Fruit fly (Drosophila melanogaster): ENCODE results near the gene CG14285.
A peak's percentile ranks its signal among the peaks of the same experiment; 100 is the strongest.

Gene CG14285

dm6 chr3R:19073002-19073401 is 48.1 kb downstream of the CG14285 start (continued):
- TF ChIP-seq CG16779 (GFP tag; IDR thresholded peaks at IDR 0.05) (no peak), sug (tag; optimal IDR thresholded peaks at IDR 0.05) (no peak), E2f2 (GFP tag; IDR thresholded peaks at IDR 0.05) (peak; percentile 23; the same call in 1 of the 2 replicates), CG12236 (GFP tag; optimal IDR thresholded peaks at IDR 0.05) (no peak), bowl (GFP tag; IDR thresholded peaks at IDR 0.05) (no peak), gem (tag; optimal IDR thresholded peaks at IDR 0.05) (peak; percentile 74), CHES-1-like (GFP tag; optimal IDR thresholded peaks at IDR 0.05) (no peak), CG34224 (GFP tag; IDR thresholded peaks at IDR 0.05; ENCODE audit: partially characterized antibody) (no peak), CG8944 (GFP tag; optimal IDR thresholded peaks at IDR 0.05) (no peak), Stat92E (GFP tag; optimal IDR thresholded peaks at IDR 0.05) (peak in 1 of 3 experiments; percentile 39), kah (GFP tag; optimal IDR thresholded peaks at IDR 0.05) (no peak), CG15011 (GFP tag; optimal IDR thresholded peaks at IDR 0.05) (peak; percentile 3), CG3281 (GFP tag; optimal IDR thresholded peaks at IDR 0.05) (no peak), CG14050 (GFP tag; IDR thresholded peaks at IDR 0.05) (no peak), C15 (GFP tag; IDR thresholded peaks at IDR 0.05) (no peak), toy (GFP tag; IDR thresholded peaks at IDR 0.05) (no peak), twi (tag; optimal IDR thresholded peaks at IDR 0.05) (peak; percentile 22), pros (GFP tag; optimal IDR thresholded peaks at IDR 0.05) (no peak), MESR4 (GFP tag; optimal IDR thresholded peaks at IDR 0.05) (no peak), CG1529 (GFP tag; optimal IDR thresholded peaks at IDR 0.05) (peak; percentile 66), Hr39 (optimal IDR thresholded peaks at IDR 0.05) (no peak), CG1602 (GFP tag; optimal IDR thresholded peaks at IDR 0.05) (peak; percentile 12), CG13287 (GFP tag; IDR thresholded peaks at IDR 0.05; ENCODE audit: partially characterized antibody) (no peak), CG15479 (GFP tag; optimal IDR thresholded peaks at IDR 0.05) (no peak), chinmo (GFP tag; IDR thresholded peaks at IDR 0.05; ENCODE audit: partially characterized antibody) (no peak), Aef1 (GFP tag; IDR thresholded peaks at IDR 0.05) (no peak), tin (GFP tag; optimal IDR thresholded peaks at IDR 0.05) (peak; percentile 36), CG30431 (GFP tag; optimal IDR thresholded peaks at IDR 0.05) (peak; percentile 44), chm (GFP tag; IDR thresholded peaks at IDR 0.05) (no peak), Ravus (GFP tag; IDR thresholded peaks at IDR 0.05) (no peak), cas (GFP tag; IDR thresholded peaks at IDR 0.05) (no peak), ci (GFP tag; IDR thresholded peaks at IDR 0.05) (no peak), zfh1 (GFP tag; IDR thresholded peaks at IDR 0.05) (peak; percentile 78), CG31388 (GFP tag; optimal IDR thresholded peaks at IDR 0.05) (no peak), Meics (GFP tag; optimal IDR thresholded peaks at IDR 0.05) (no peak), peb (GFP tag; IDR thresholded peaks at IDR 0.05) (peak; percentile 27; the same call in 1 of the 2 replicates), Elba2 (GFP tag; optimal IDR thresholded peaks at IDR 0.05) (no peak), CG30403 (GFP tag; optimal IDR thresholded peaks at IDR 0.05) (peak; percentile 51), CG1647 (GFP tag; optimal IDR thresholded peaks at IDR 0.05) (no peak), CrebB (tag; optimal IDR thresholded peaks at IDR 0.05) (no peak), ATbp (GFP tag; optimal IDR thresholded peaks at IDR 0.05) (peak; percentile 67), CG17802 (tag; optimal IDR thresholded peaks at IDR 0.05) (no peak), Ets97D (GFP tag; optimal IDR thresholded peaks at IDR 0.05) (no peak), CG2875 (GFP tag; optimal IDR thresholded peaks at IDR 0.05) (peak; percentile 51), Doc3 (GFP tag; IDR thresholded peaks at IDR 0.05; ENCODE audit: partially characterized antibody) (no peak), Drgx (GFP tag; IDR thresholded peaks at IDR 0.05) (peak; percentile 93), HmgZ (tag; optimal IDR thresholded peaks at IDR 0.05) (no peak), CG1024 (GFP tag; IDR thresholded peaks at IDR 0.05) (peak; percentile 38; the same call in 1 of the 2 replicates), bcd (GFP tag; optimal IDR thresholded peaks at IDR 0.05) (peak; percentile 37), CG9797 (GFP tag; optimal IDR thresholded peaks at IDR 0.05) (no peak), Jarid2 (GFP tag; optimal IDR thresholded peaks at IDR 0.05) (peak; percentile 15), CG12219 (GFP tag; optimal IDR thresholded peaks at IDR 0.05) (peak; percentile 52)

All from whole organism, embryonic.